Worm (Caenorhabditis elegans) whole organism, L4 larva: ENCODE measurements around the gene R07H5.11.
"Not testable (repeated sequence)": the region's sequence is repeated elsewhere in the genome, so short reads cannot be mapped to it uniquely, and the experiment has no call there.

Experiments used
- T26A8.4 ChIP-seq: fragments of 200-800 bp; sonication (Bioruptor generic); IDR thresholded peaks from 2 replicates; pipeline ENCODE4 v1.3.6; 2022; ENCODE audit warnings: missing genetic modification characterization, missing compliant biosample characterization
- Y5F2A.4 ChIP-seq: fragments of 200-800 bp; sonication (Bioruptor generic); optimal IDR thresholded peaks from 2 replicates; lab custom pipeline; 2018; ENCODE audit warnings: mild to moderate bottlenecking, missing genetic modification characterization, missing compliant biosample characterization
- ZK337.2 ChIP-seq: fragments of 200-800 bp; sonication (Bioruptor generic); IDR thresholded peaks from 2 replicates; pipeline ENCODE4 v1.3.6; 2022; ENCODE audit warnings: missing genetic modification reagents, missing genetic modification characterization, missing compliant biosample characterization
- aha-1 ChIP-seq: fragments of 150-350 bp; peaks from one replicate; lab custom pipeline; 2014; ENCODE audit warnings: missing biosample characterization, missing genetic modification characterization
- ama-1 ChIP-seq: fragments of 150-350 bp; optimal IDR thresholded peaks from 2 replicates; lab custom pipeline; 2014; ENCODE audit warnings: inconsistent platforms, mixed read lengths
- arid-1 ChIP-seq: fragments of 200-800 bp; sonication (Bioruptor generic); conservative IDR thresholded peaks from 2 replicates; pipeline ENCODE4 v1.3.6; 2022; ENCODE audit warnings: missing genetic modification reagents, missing genetic modification characterization, missing compliant biosample characterization
- ceh-62 ChIP-seq: sonication (generic microtip); optimal IDR thresholded peaks from 2 replicates; lab custom pipeline; 2017; ENCODE audit warnings: missing biosample characterization, missing genetic modification characterization
- cey-2 ChIP-seq: sonication (generic microtip); optimal IDR thresholded peaks from 3 replicates; lab custom pipeline; 2017; ENCODE audit warnings: missing genetic modification characterization, mild to moderate bottlenecking, missing compliant biosample characterization, antibody characterized with exemption, borderline replicate concordance; ENCODE audit not compliant: insufficient read depth
- dmd-6 ChIP-seq: fragments of 200-800 bp; sonication (Bioruptor generic); IDR thresholded peaks from 2 replicates; pipeline ENCODE4 v1.3.6; 2022; ENCODE audit warnings: missing genetic modification reagents, missing genetic modification characterization, missing compliant biosample characterization
- dmd-8 ChIP-seq: fragments of 200-800 bp; sonication (Bioruptor generic); IDR thresholded peaks from 2 replicates; pipeline ENCODE4 v1.3.6; 2022; ENCODE audit warnings: missing genetic modification characterization, missing compliant biosample characterization
- dve-1 ChIP-seq: sonication (generic microtip); optimal IDR thresholded peaks from 2 replicates; lab custom pipeline; 2017; ENCODE audit warnings: antibody characterized with exemption, mild to moderate bottlenecking, missing genetic modification characterization, missing compliant biosample characterization; ENCODE audit not compliant: insufficient read depth
- egl-43 ChIP-seq: fragments of 200-800 bp; sonication (Bioruptor generic); IDR thresholded peaks from 2 replicates; pipeline ENCODE4 v1.3.6; 2022; ENCODE audit warnings: missing genetic modification reagents, missing genetic modification characterization, missing compliant biosample characterization
- fos-1 ChIP-seq: fragments of 150-350 bp; optimal IDR thresholded peaks from 2 replicates; lab custom pipeline; 2014; ENCODE audit warnings: missing biosample characterization, missing genetic modification characterization
- hlh-11 ChIP-seq: fragments of 200-800 bp; sonication (Bioruptor generic); optimal IDR thresholded peaks from 2 replicates; lab custom pipeline; 2018; ENCODE audit warnings: mild to moderate bottlenecking, missing genetic modification characterization, missing compliant biosample characterization
- lin-38 ChIP-seq: fragments of 200-800 bp; sonication (Bioruptor generic); IDR thresholded peaks from 2 replicates; pipeline ENCODE4 v1.3.6; 2022; ENCODE audit warnings: missing genetic modification reagents, missing genetic modification characterization, missing compliant biosample characterization
- madf-5 ChIP-seq, 2 experiments: fragments of 200-800 bp; sonication (Bioruptor generic); IDR thresholded peaks; 2 replicates each; pipeline ENCODE4 v1.3.6; 2022; ENCODE audit warnings: missing compliant biosample characterization in 2 of 2, missing genetic modification characterization in 2 of 2
- nhr-102 ChIP-seq: sonication (generic microtip); optimal IDR thresholded peaks from 2 replicates; lab custom pipeline; 2016; ENCODE audit warnings: mild to moderate bottlenecking, missing genetic modification characterization, moderate library complexity, missing compliant biosample characterization
- nhr-28 ChIP-seq: fragments of 150-350 bp; optimal IDR thresholded peaks from 2 replicates; lab custom pipeline; 2014; ENCODE audit warnings: missing biosample characterization, missing genetic modification characterization
- nhr-42 ChIP-seq: fragments of 200-800 bp; sonication (Bioruptor generic); IDR thresholded peaks from 2 replicates; pipeline ENCODE4 v1.3.6; 2022; ENCODE audit warnings: missing genetic modification characterization, missing compliant biosample characterization
- nhr-76 ChIP-seq: fragments of 150-350 bp; optimal IDR thresholded peaks from 2 replicates; lab custom pipeline; 2014; ENCODE audit warnings: missing biosample characterization, missing genetic modification characterization
- pha-4 ChIP-seq, 2 experiments: fragments of 150-350 bp in 1 of 2; fragments of 200-800 bp in 1 of 2; sonication (Bioruptor generic) in 1 of 2; IDR thresholded peaks in 1 of 2; optimal IDR thresholded peaks in 1 of 2; 2 replicates each; pipeline versions ENCODE4 v1.3.6 to Lab custom; 2014 to 2022; ENCODE audit warnings: missing genetic modification characterization in 2 of 2, missing genetic modification reagents in 2 of 2, missing biosample characterization in 1 of 2, missing compliant biosample characterization in 1 of 2
- set-16 ChIP-seq: fragments of 200-800 bp; sonication (Bioruptor generic); IDR thresholded peaks from 2 replicates; pipeline ENCODE4 v1.3.6; 2022; ENCODE audit warnings: missing genetic modification reagents, missing genetic modification characterization, missing compliant biosample characterization
- skn-1 ChIP-seq: fragments of 150-350 bp; optimal IDR thresholded peaks from 2 replicates; lab custom pipeline; 2014; ENCODE audit warnings: missing biosample characterization, missing genetic modification characterization
- snpc-1.2 ChIP-seq: fragments of 200-800 bp; sonication (Bioruptor generic); IDR thresholded peaks from 2 replicates; pipeline ENCODE4 v1.3.6; 2022; ENCODE audit warnings: missing genetic modification reagents, missing genetic modification characterization, missing compliant biosample characterization
- spr-3 ChIP-seq: fragments of 200-800 bp; sonication (Bioruptor generic); optimal IDR thresholded peaks from 2 replicates; lab custom pipeline; 2018; ENCODE audit warnings: mild to moderate bottlenecking, missing genetic modification characterization, missing compliant biosample characterization
- tag-97 ChIP-seq: fragments of 200-800 bp; sonication (Bioruptor generic); IDR thresholded peaks from 2 replicates; pipeline ENCODE4 v1.3.6; 2022; ENCODE audit warnings: missing genetic modification characterization, missing compliant biosample characterization
- unc-62 ChIP-seq, 3 experiments: fragments of 150-350 bp in 1 of 3; sonication (generic microtip); optimal IDR thresholded peaks in 2 of 3; peaks in 1 of 3; 1 replicate in 1 of 3; 2 replicates in 2 of 3; lab custom pipeline; 2014 to 2017; ENCODE audit warnings: missing biosample characterization in 3 of 3, missing genetic modification characterization in 3 of 3, missing genetic modification reagents in 3 of 3, missing genotype in 1 of 3
- zip-2 ChIP-seq: fragments of 150-350 bp; optimal IDR thresholded peaks from 2 replicates; lab custom pipeline; 2014; ENCODE audit warnings: missing biosample characterization, missing genetic modification characterization
- ztf-11 ChIP-seq: fragments of 150-350 bp; optimal IDR thresholded peaks from 2 replicates; lab custom pipeline; 2014; ENCODE audit warnings: missing biosample characterization, missing genetic modification characterization
- ztf-7 ChIP-seq: fragments of 150-350 bp; optimal IDR thresholded peaks from 2 replicates; lab custom pipeline; 2014; ENCODE audit warnings: missing biosample characterization, missing genetic modification characterization

Gene R07H5.11

ce11 chrIV:11212978-11213377, 10.4 kb downstream of the R07H5.11 start:
- TF ChIP-seq aha-1 (tag; lab: Kevin White, UChicago): peak; percentile 90
- TF ChIP-seq ceh-62 (tag; lab: Kevin White, UChicago): no peak

- TF ChIP-seq dmd-6 (GFP tag; lab: Robert Waterston, UW): no peak
- TF ChIP-seq unc-62 (GFP tag; optimal IDR thresholded peaks at IDR 0.05 in 1 of 2; lab: Kevin White, UChicago): peak in 1 of 2 experiments; percentile 53
- no peak for TF ChIP-seq unc-62 (tag; optimal IDR thresholded peaks at IDR 0.05; lab: Kevin White, UChicago)
- no peak for TF ChIP-seq dve-1
- no peak for TF ChIP-seq nhr-28
- no peak for TF ChIP-seq spr-3
These were observed 15.5 kb downstream of the R07H5.11 start, which contains the start of gene zip-6 for ce11 chrIV:11218037-11218436. zip-6 (minus strand) TSS chrIV:11218137.

- TF ChIP-seq dmd-6 (GFP tag; lab: Robert Waterston, UW): no peak
- TF ChIP-seq dve-1: no peak
- no peak for TF ChIP-seq cey-2 (tag; lab: Kevin White, UChicago)
- no peak for TF ChIP-seq lin-38
- no peak for TF ChIP-seq ztf-11 (tag; lab: Kevin White, UChicago)
These were observed 21.3 kb downstream of the R07H5.11 start, which contains the start of gene C29F4.3 for ce11 chrIV:11223878-11224277. C29F4.3 (minus strand) TSS chrIV:11223978.

ce11 chrIV:11225206-11225605, 22.6 kb downstream of the R07H5.11 start, which contains the start of gene col-125:
col-125 (plus strand) TSS chrIV:11225506.
- no peak for TF ChIP-seq nhr-76 (tag; lab: Kevin White, UChicago)
- TF ChIP-seq Y5F2A.4: no peak
- TF ChIP-seq fos-1 (tag; lab: Kevin White, UChicago): no peak
- no peak for TF ChIP-seq nhr-102
- TF ChIP-seq skn-1 (tag; lab: Kevin White, UChicago): no peak
- no peak for TF ChIP-seq spr-3
- TF ChIP-seq ZK337.2: no peak
- no peak for TF ChIP-seq arid-1
- no peak for TF ChIP-seq nhr-42 (GFP tag; lab: Robert Waterston, UW)
- TF ChIP-seq tag-97 (GFP tag; lab: Robert Waterston, UW): no peak
- peak; percentile 28 for TF ChIP-seq ama-1 (lab: Kevin White, UChicago)
- no peak for TF ChIP-seq ztf-7
- no peak for TF ChIP-seq dmd-8 (GFP tag; lab: Robert Waterston, UW)
- TF ChIP-seq ceh-62 (tag; lab: Kevin White, UChicago): no peak
- peak; percentile 23 for TF ChIP-seq aha-1 (tag; lab: Kevin White, UChicago)
- TF ChIP-seq zip-2 (tag; lab: Kevin White, UChicago): no peak

- TF ChIP-seq madf-5 (GFP tag; IDR thresholded peaks at IDR 0.05; lab: Robert Waterston, UW): peak in 1 of 2 experiments; percentile 92; a peak in 2 of 4 replicates
- TF ChIP-seq T26A8.4 (GFP tag; lab: Robert Waterston, UW): peak; percentile 61; the same call in 1 of the 2 replicates
- peak; percentile 66; the same call in 1 of the 2 replicates for TF ChIP-seq egl-43 (GFP tag; lab: Robert Waterston, UW)
- peak; percentile 7 for TF ChIP-seq hlh-11 (tag; lab: Kevin White, UChicago)
- peak; percentile 31; the same call in 1 of the 2 replicates for TF ChIP-seq snpc-1.2 (GFP tag; lab: Robert Waterston, UW)
- TF ChIP-seq set-16: peak; percentile 99
- TF ChIP-seq pha-4 (GFP tag; IDR thresholded peaks at IDR 0.05; lab: Robert Waterston, UW): peak; percentile 22; the same call in 1 of the 2 replicates
- not testable (repeated sequence) for TF ChIP-seq pha-4 (tag; optimal IDR thresholded peaks at IDR 0.05; lab: Kevin White, UChicago)
These were observed 23.3 kb downstream of the R07H5.11 start for ce11 chrIV:11225715-11226475.
